Fruit fly (Drosophila melanogaster): ENCODE measurements around the gene bbx.

- TF ChIP-seq foxo (GFP tag; optimal IDR thresholded peaks at IDR 0.05) (peak in 1 of 2 experiments; percentile 81), Hr78 (GFP tag; optimal IDR thresholded peaks at IDR 0.05) (no peak), fru (GFP tag; optimal IDR thresholded peaks at IDR 0.05) (peak; percentile 71), usp (GFP tag; optimal IDR thresholded peaks at IDR 0.05) (no peak), CG32264 (GFP tag; optimal IDR thresholded peaks at IDR 0.05) (peak; percentile 3)
Observed at dm6 chrX:21349800-21350309, 13.0 kb upstream of the bbx start, which contains the start of the genes peng and sol.

Data from whole organism, wandering third instar larva.